Worm (Caenorhabditis elegans) whole organism, early embryonic: ENCODE results near the gene frpr-8.

Source experiments
- B0310.2 ChIP-seq: sonication (generic microtip); optimal IDR thresholded peaks from 2 replicates; lab custom pipeline; 2016; ENCODE audit warnings: mild to moderate bottlenecking, missing genetic modification characterization, missing compliant biosample characterization
- F13C5.2 ChIP-seq: sonication (generic microtip); optimal IDR thresholded peaks from 2 replicates; lab custom pipeline; 2017; ENCODE audit warnings: mild to moderate bottlenecking, missing genetic modification characterization, inconsistent platforms, missing compliant biosample characterization
- aly-1 ChIP-seq: sonication (generic microtip); optimal IDR thresholded peaks from 2 replicates; lab custom pipeline; 2016; ENCODE audit warnings: missing genetic modification characterization, missing compliant biosample characterization
- ama-1 ChIP-seq: fragments of 150-350 bp; optimal IDR thresholded peaks from 2 replicates; lab custom pipeline; 2014
- ceh-13 ChIP-seq: fragments of 200-800 bp; sonication (Bioruptor generic); optimal IDR thresholded peaks from 2 replicates; lab custom pipeline; 2018; ENCODE audit warnings: mild to moderate bottlenecking, missing genetic modification characterization, missing compliant biosample characterization
- ceh-36 ChIP-seq: sonication (generic microtip); optimal IDR thresholded peaks from 2 replicates; lab custom pipeline; 2016; ENCODE audit warnings: missing genetic modification characterization, inconsistent platforms, missing compliant biosample characterization
- ets-7 ChIP-seq: sonication (generic microtip); optimal IDR thresholded peaks from 2 replicates; lab custom pipeline; 2016; ENCODE audit warnings: missing genotype, missing genetic modification characterization, missing compliant biosample characterization
- flt-1 ChIP-seq: fragments of 200-800 bp; sonication (Bioruptor generic); IDR thresholded peaks from 2 replicates; pipeline ENCODE4 v1.3.6; 2022; ENCODE audit warnings: missing genetic modification characterization, missing compliant biosample characterization
- hmbx-1 ChIP-seq: sonication (generic microtip); optimal IDR thresholded peaks from 2 replicates; lab custom pipeline; 2016; ENCODE audit warnings: mild to moderate bottlenecking, missing genetic modification characterization, missing compliant biosample characterization
- hmg-4 ChIP-seq: fragments of 200-800 bp; sonication (Bioruptor generic); optimal IDR thresholded peaks from 2 replicates; lab custom pipeline; 2018; ENCODE audit warnings: mild to moderate bottlenecking, missing genetic modification characterization, missing compliant biosample characterization
- hnd-1 ChIP-seq: sonication (generic microtip); optimal IDR thresholded peaks from 2 replicates; lab custom pipeline; 2016; ENCODE audit warnings: missing genetic modification characterization, missing compliant biosample characterization
- pes-1 ChIP-seq: fragments of 200-800 bp; sonication (Bioruptor generic); IDR thresholded peaks from 2 replicates; pipeline ENCODE4 v1.3.6; 2022; ENCODE audit warnings: missing genetic modification reagents, missing genetic modification characterization, missing compliant biosample characterization
- scrt-1 ChIP-seq: fragments of 200-800 bp; sonication (Bioruptor generic); IDR thresholded peaks from 2 replicates; pipeline ENCODE4 v1.3.6; 2022; ENCODE audit warnings: missing genetic modification characterization, missing compliant biosample characterization
- sea-1 ChIP-seq: fragments of 200-800 bp; sonication (Bioruptor generic); conservative IDR thresholded peaks from 2 replicates; pipeline ENCODE4 v1.3.6; 2022; ENCODE audit warnings: missing genetic modification characterization, missing compliant biosample characterization
- tbx-11 ChIP-seq: fragments of 200-800 bp; sonication (Bioruptor generic); IDR thresholded peaks from 2 replicates; pipeline ENCODE4 v1.3.6; 2022; ENCODE audit warnings: missing genetic modification characterization, missing compliant biosample characterization
- tbx-37 ChIP-seq: fragments of 200-800 bp; sonication (Bioruptor generic); conservative IDR thresholded peaks from 2 replicates; pipeline ENCODE4 v1.3.6; 2022; ENCODE audit warnings: missing genetic modification reagents, missing genetic modification characterization, missing compliant biosample characterization
- tra-4 ChIP-seq: sonication (generic microtip); optimal IDR thresholded peaks from 2 replicates; lab custom pipeline; 2017; ENCODE audit warnings: missing genetic modification characterization, missing compliant biosample characterization

The frpr-8 gene

DNA sequence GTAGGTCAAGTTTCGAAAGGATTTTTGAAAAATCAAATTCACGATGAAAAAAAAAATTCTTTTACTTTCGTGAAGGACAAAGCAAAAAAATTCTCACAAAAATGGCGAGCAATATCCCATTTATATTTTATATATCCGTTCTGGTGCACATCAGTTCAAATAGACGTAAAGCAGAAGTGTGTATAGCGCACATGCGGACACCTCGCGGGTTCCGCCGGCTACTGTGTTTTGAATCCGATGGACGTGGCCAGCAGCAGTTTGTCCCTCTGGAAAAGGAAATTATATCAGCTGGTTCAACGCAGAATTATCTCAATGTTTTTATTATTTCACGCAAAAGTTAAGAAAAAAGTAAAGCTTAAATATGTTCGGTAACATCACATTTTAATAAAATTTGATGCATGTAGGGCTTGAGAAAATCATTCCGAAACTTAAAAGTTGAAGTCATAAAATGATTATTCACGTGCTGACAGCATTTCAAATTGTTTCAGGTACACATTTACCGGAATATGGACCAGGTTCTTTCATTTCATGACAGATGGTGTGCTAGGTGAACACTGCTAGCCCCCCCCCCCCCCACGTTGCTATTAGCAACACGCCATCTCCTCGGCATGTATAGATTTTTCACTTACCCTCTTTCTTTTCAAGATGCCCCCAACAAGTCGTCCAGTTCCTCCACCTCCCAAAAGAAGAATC is 6.2 kb downstream of the frpr-8 start, which contains the start of gene jbts-14:
Gene jbts-14, plus strand, starts transcription at position 643 of the 693 bp plus-strand sequence.
- TF ChIP-seq pes-1 (GFP tag; lab: Robert Waterston, UW) = no peak
- no peak for TF ChIP-seq F13C5.2 (tag; lab: Kevin White, UChicago)
- TF ChIP-seq ceh-13 (GFP tag; lab: Kevin White, UChicago) = no peak
- TF ChIP-seq tra-4 (tag; lab: Kevin White, UChicago) = no peak

DNA sequence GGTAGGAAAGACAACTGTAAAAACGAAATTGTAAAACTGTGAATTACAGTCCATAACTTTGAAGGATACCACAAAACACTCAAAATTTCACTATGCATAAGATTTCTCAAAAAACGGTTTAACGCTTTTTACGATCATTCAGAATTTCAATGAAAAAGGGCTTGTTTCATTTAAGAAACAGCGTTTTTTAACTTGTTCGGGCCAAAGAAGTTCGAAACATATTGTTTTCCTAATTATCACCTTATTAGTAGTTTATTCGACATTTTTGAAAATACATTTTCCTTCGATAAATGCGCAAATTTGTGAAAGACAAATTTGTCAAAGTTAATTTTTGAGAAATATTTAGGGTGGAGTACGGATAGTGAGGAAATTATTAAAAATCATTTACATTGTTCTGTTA is 7.2 kb downstream of the frpr-8 start:
- TF ChIP-seq ama-1 (lab: Kevin White, UChicago) = no peak
- TF ChIP-seq tra-4 (tag; lab: Kevin White, UChicago) = no peak
- TF ChIP-seq hmbx-1 (tag; lab: Kevin White, UChicago) = no peak
- TF ChIP-seq pes-1 (GFP tag; lab: Robert Waterston, UW) = no peak
- TF ChIP-seq hmg-4 (GFP tag; lab: Kevin White, UChicago) = no peak
- no peak for TF ChIP-seq ets-7 (tag; lab: Kevin White, UChicago)
- TF ChIP-seq tbx-37 (GFP tag; lab: Robert Waterston, UW) = no peak
- no peak for TF ChIP-seq scrt-1 (GFP tag; lab: Robert Waterston, UW)
- TF ChIP-seq hnd-1 = no peak
- no peak for TF ChIP-seq tbx-11 (GFP tag; lab: Robert Waterston, UW)
- TF ChIP-seq F13C5.2 (tag; lab: Kevin White, UChicago) = no peak
- no peak for TF ChIP-seq ceh-36 (tag; lab: Kevin White, UChicago)
- TF ChIP-seq flt-1 (GFP tag; lab: Robert Waterston, UW) = no peak
- no peak for TF ChIP-seq ceh-13 (GFP tag; lab: Kevin White, UChicago)
- TF ChIP-seq aly-1 (tag; lab: Kevin White, UChicago) = no peak
- TF ChIP-seq B0310.2 (tag; lab: Kevin White, UChicago) = no peak
- TF ChIP-seq sea-1 (GFP tag; lab: Robert Waterston, UW) = no peak

DNA sequence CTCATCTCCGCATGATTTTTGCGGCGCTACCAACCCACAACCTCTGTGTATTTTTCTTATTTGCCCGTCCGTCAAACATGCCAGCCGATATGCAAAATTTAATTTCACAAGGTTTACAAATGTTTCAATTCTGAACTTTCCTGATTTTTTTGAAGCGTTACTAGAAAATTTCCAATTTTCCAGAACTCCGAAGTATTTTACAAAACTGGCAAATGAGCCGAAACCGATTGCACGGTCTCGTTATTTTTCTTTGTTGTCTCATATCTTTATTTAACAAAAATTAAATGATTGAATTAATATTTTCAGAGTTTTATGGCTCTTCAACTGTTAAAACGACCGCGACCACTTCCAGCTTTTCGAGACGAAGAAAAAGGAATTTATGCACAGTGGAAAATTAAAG is 10.4 kb downstream of the frpr-8 start, which contains the start of gene F53A9.3:
Gene F53A9.3, plus strand, starts transcription at position 301 of the 400 bp plus-strand sequence.
- TF ChIP-seq ceh-36 (tag; lab: Kevin White, UChicago) (no peak), tra-4 (tag; lab: Kevin White, UChicago) (no peak), flt-1 (GFP tag; lab: Robert Waterston, UW) (no peak), tbx-37 (GFP tag; lab: Robert Waterston, UW) (no peak), tbx-11 (GFP tag; lab: Robert Waterston, UW) (no peak), ceh-13 (GFP tag; lab: Kevin White, UChicago) (no peak), ama-1 (lab: Kevin White, UChicago) (no peak), aly-1 (tag; lab: Kevin White, UChicago) (no peak), scrt-1 (GFP tag; lab: Robert Waterston, UW) (no peak), F13C5.2 (tag; lab: Kevin White, UChicago) (no peak), hmg-4 (GFP tag; lab: Kevin White, UChicago) (no peak), sea-1 (GFP tag; lab: Robert Waterston, UW) (no peak), pes-1 (GFP tag; lab: Robert Waterston, UW) (no peak)

DNA sequence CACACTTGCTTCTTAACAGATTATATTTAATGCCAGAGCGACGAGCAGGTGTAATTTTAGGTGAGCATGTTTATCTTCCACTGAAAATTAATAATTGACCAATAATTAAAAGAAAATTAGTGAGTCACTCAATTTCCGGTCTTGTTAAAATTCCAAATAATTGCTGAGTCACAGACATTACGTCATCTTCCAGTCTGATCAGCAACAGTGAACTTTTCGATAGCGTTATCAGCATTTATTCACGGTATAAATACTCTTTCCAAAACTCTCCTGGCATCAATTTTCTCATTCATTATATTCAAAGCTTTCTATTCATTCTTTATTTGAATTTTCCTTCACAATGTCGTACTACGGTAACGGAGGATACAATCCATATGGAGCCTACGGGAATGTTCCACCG is 11.8 kb downstream of the frpr-8 start, which contains the start of gene kreg-1:
Gene kreg-1, plus strand, starts transcription at position 341 of the 400 bp plus-strand sequence.
- TF ChIP-seq ets-7 (tag; lab: Kevin White, UChicago) (no peak), B0310.2 (tag; lab: Kevin White, UChicago) (no peak)

DNA sequence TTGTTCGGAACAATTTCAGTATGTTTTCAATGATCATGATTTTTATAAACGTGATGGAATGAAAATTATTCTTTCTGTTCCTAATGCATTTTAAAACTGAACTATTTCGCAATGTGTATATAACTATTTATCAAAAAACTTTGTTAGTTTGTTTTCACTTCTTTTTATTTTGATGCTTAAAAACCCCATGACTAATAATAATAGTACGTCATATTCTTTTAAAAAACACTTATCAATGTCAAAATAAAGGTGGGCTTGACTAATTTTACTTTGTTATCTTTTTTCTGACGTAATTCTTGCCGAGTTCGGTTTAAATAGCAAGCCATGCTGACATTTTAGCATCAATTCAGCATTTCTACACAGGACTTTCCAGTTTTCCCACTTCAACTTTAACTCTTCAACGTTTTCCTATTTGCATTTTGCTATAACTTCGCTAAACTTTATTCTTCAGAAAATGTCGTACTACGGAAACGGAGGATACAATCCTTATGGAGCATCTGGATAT is 13.6 kb downstream of the frpr-8 start, which contains the start of gene F53A9.1:
Gene F53A9.1, plus strand, starts transcription at position 455 of the 505 bp plus-strand sequence.
- TF ChIP-seq hnd-1 (no peak), hmbx-1 (tag; lab: Kevin White, UChicago) (no peak), flt-1 (GFP tag; lab: Robert Waterston, UW) (no peak), scrt-1 (GFP tag; lab: Robert Waterston, UW) (no peak), ama-1 (lab: Kevin White, UChicago) (no peak), ets-7 (tag; lab: Kevin White, UChicago) (no peak), tbx-37 (GFP tag; lab: Robert Waterston, UW) (no peak)

DNA sequence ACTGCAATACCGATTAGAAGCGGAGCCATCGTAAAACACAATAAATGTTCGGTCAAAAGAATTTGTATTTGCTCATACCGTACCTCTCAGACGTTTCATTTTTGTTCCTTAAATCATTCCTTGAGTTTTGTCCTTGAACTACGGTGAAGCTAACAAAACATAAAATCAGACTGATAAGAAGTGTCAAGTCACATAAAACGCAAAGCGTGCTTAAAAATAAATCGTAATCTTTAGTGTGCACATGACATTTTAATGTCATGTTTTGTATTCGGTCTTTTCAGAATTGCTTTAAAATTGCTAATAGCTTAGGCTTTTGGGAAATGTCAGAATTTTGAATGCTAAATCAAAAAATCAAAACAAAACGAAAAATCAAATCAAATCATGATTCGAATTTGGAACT is 15.0 kb downstream of the frpr-8 start:
- TF ChIP-seq tbx-37 (GFP tag; lab: Robert Waterston, UW) (no peak), scrt-1 (GFP tag; lab: Robert Waterston, UW) (no peak), hmbx-1 (tag; lab: Kevin White, UChicago) (no peak), flt-1 (GFP tag; lab: Robert Waterston, UW) (no peak), sea-1 (GFP tag; lab: Robert Waterston, UW) (no peak), pes-1 (GFP tag; lab: Robert Waterston, UW) (no peak), ceh-13 (GFP tag; lab: Kevin White, UChicago) (no peak), B0310.2 (tag; lab: Kevin White, UChicago) (no peak), tra-4 (tag; lab: Kevin White, UChicago) (no peak), F13C5.2 (tag; lab: Kevin White, UChicago) (no peak), ceh-36 (tag; lab: Kevin White, UChicago) (no peak), hnd-1 (no peak), tbx-11 (GFP tag; lab: Robert Waterston, UW) (no peak), ets-7 (tag; lab: Kevin White, UChicago) (no peak), ama-1 (lab: Kevin White, UChicago) (no peak), aly-1 (tag; lab: Kevin White, UChicago) (no peak), hmg-4 (GFP tag; lab: Kevin White, UChicago) (no peak)
